Fruit fly (Drosophila melanogaster) whole organism, embryonic: ENCODE results near the gene Kap3.

Experiments
- Atf-2 ChIP-seq: fragments of 200-800 bp; sonication (Bioruptor generic); optimal IDR thresholded peaks from 2 replicates; lab custom pipeline; 2016; ENCODE audit warnings: missing biosample characterization, missing genetic modification characterization
- CG10321 ChIP-seq: fragments of 200-800 bp; sonication (Bioruptor generic); IDR thresholded peaks from 2 replicates; pipeline ENCODE4 v1.3.6; 2022; ENCODE audit warnings: missing biosample characterization, missing genetic modification characterization
- CG10431 ChIP-seq: fragments of 200-800 bp; sonication (Bioruptor generic); optimal IDR thresholded peaks from 3 replicates; lab custom pipeline; 2018; ENCODE audit warnings: missing biosample characterization, mild to moderate bottlenecking, missing genetic modification characterization
- CG11247 ChIP-seq: fragments of 200-800 bp; sonication (Bioruptor generic); IDR thresholded peaks from 2 replicates; pipeline ENCODE4 v1.3.6; 2022; ENCODE audit warnings: missing biosample characterization, missing genetic modification characterization
- CG11456 ChIP-seq: fragments of 200-800 bp; sonication (Bioruptor generic); IDR thresholded peaks from 3 replicates; pipeline ENCODE4 v1.3.6; 2022; ENCODE audit warnings: missing biosample characterization, missing genetic modification characterization
- CG15269 ChIP-seq: fragments of 200-800 bp; sonication (Bioruptor generic); optimal IDR thresholded peaks from 2 replicates; lab custom pipeline; 2018; ENCODE audit warnings: missing biosample characterization, mild to moderate bottlenecking, missing genetic modification characterization, moderate library complexity
- CG17568 ChIP-seq: fragments of 200-800 bp; sonication (Bioruptor generic); optimal IDR thresholded peaks from 2 replicates; lab custom pipeline; 2018; ENCODE audit warnings: missing biosample characterization, mild to moderate bottlenecking, missing genetic modification characterization, moderate library complexity
- CG17829 ChIP-seq: fragments of 200-800 bp; optimal IDR thresholded peaks from 2 replicates; lab custom pipeline; 2019; ENCODE audit warnings: missing biosample characterization, mild to moderate bottlenecking, missing genetic modification characterization, moderate library complexity
- CG18599 ChIP-seq: fragments of 200-800 bp; sonication (Bioruptor generic); optimal IDR thresholded peaks from 3 replicates; lab custom pipeline; 2017; ENCODE audit warnings: missing biosample characterization, missing genetic modification characterization, mild to moderate bottlenecking, moderate library complexity, missing genetic modification reagents
- CG2202 ChIP-seq: fragments of 200-800 bp; sonication (Bioruptor generic); optimal IDR thresholded peaks from 2 replicates; lab custom pipeline; 2018; ENCODE audit warnings: missing biosample characterization, mild to moderate bottlenecking, missing genetic modification characterization
- CG31365 ChIP-seq: fragments of 200-800 bp; sonication (Bioruptor generic); optimal IDR thresholded peaks from 2 replicates; lab custom pipeline; 2018; ENCODE audit warnings: missing biosample characterization, mild to moderate bottlenecking, missing genetic modification characterization
- CG31388 ChIP-seq: fragments of 200-800 bp; sonication (Bioruptor generic); optimal IDR thresholded peaks from 2 replicates; lab custom pipeline; 2016; ENCODE audit warnings: missing biosample characterization, missing genetic modification characterization
- CG3726 ChIP-seq: fragments of 200-800 bp; sonication (Bioruptor generic); IDR thresholded peaks from 3 replicates; pipeline ENCODE4, ENCODE4 v1.3.6; 2022; ENCODE audit warnings: missing biosample characterization, missing genetic modification characterization
- CG3847 ChIP-seq: fragments of 200-800 bp; sonication (Bioruptor generic); IDR thresholded peaks from 2 replicates; pipeline ENCODE4 v1.3.6; 2022; ENCODE audit warnings: missing biosample characterization, missing genetic modification characterization
- CG42726 ChIP-seq: fragments of 200-800 bp; sonication (Bioruptor generic); IDR thresholded peaks from 2 replicates; pipeline ENCODE4 v1.3.6; 2022; ENCODE audit warnings: missing biosample characterization, missing genetic modification characterization; ENCODE audit not compliant: partially characterized antibody
- CG4424 ChIP-seq: fragments of 200-800 bp; sonication (Bioruptor generic); optimal IDR thresholded peaks from 3 replicates; lab custom pipeline; 2016; ENCODE audit warnings: missing biosample characterization, missing genetic modification characterization
- CG4820 ChIP-seq: fragments of 200-800 bp; sonication (Bioruptor generic); optimal IDR thresholded peaks from 3 replicates; lab custom pipeline; 2016; ENCODE audit warnings: missing biosample characterization, missing genetic modification characterization
- CG5180 ChIP-seq: fragments of 200-800 bp; sonication (Bioruptor generic); optimal IDR thresholded peaks from 3 replicates; lab custom pipeline; 2017; ENCODE audit warnings: missing biosample characterization, missing genetic modification characterization, mild to moderate bottlenecking, moderate library complexity, missing genetic modification reagents
- CG6765 ChIP-seq: fragments of 200-800 bp; sonication (Bioruptor generic); optimal IDR thresholded peaks from 3 replicates; lab custom pipeline; 2017; ENCODE audit warnings: missing biosample characterization, mild to moderate bottlenecking, missing genetic modification characterization
- CG7839 ChIP-seq: fragments of 200-800 bp; sonication (Bioruptor generic); optimal IDR thresholded peaks from 3 replicates; lab custom pipeline; 2018; ENCODE audit warnings: missing biosample characterization, mild to moderate bottlenecking, missing genetic modification characterization, moderate library complexity
- CG7987 ChIP-seq: fragments of 200-800 bp; sonication (Bioruptor generic); optimal IDR thresholded peaks from 2 replicates; lab custom pipeline; 2018; ENCODE audit warnings: missing biosample characterization, mild to moderate bottlenecking, missing genetic modification characterization, moderate library complexity
- CG8944 ChIP-seq: fragments of 200-800 bp; sonication (Bioruptor generic); optimal IDR thresholded peaks from 3 replicates; lab custom pipeline; 2016; ENCODE audit warnings: missing biosample characterization, missing genetic modification characterization
- Camta ChIP-seq: fragments of 200-800 bp; sonication (Bioruptor generic); optimal IDR thresholded peaks from 2 replicates; lab custom pipeline; 2016; ENCODE audit warnings: missing biosample characterization, missing genetic modification characterization
- Chrac-16 ChIP-seq: fragments of 200-800 bp; sonication (Bioruptor generic); optimal IDR thresholded peaks from 3 replicates; lab custom pipeline; 2016; ENCODE audit warnings: missing biosample characterization, missing genetic modification characterization
- Dip2 ChIP-seq: fragments of 200-800 bp; sonication (Bioruptor generic); IDR thresholded peaks from 2 replicates; pipeline ENCODE4 v1.3.6; 2022; ENCODE audit warnings: missing biosample characterization, missing genetic modification characterization
- Hmx ChIP-seq: fragments of 200-800 bp; sonication (Bioruptor generic); optimal IDR thresholded peaks from 2 replicates; lab custom pipeline; 2016; ENCODE audit warnings: missing biosample characterization, missing genetic modification characterization
- NC2β ChIP-seq: fragments of 200-800 bp; sonication (Bioruptor generic); optimal IDR thresholded peaks from 2 replicates; lab custom pipeline; 2016; ENCODE audit warnings: missing biosample characterization, missing genetic modification characterization
- Oli ChIP-seq: fragments of 200-800 bp; sonication (Bioruptor generic); optimal IDR thresholded peaks from 2 replicates; lab custom pipeline; 2018; ENCODE audit warnings: missing biosample characterization, mild to moderate bottlenecking, missing genetic modification characterization, moderate library complexity
- Scr ChIP-seq: fragments of 200-800 bp; sonication (Bioruptor generic); IDR thresholded peaks from 2 replicates; pipeline ENCODE4 v1.3.6; 2022; ENCODE audit warnings: missing biosample characterization, missing genetic modification characterization; ENCODE audit not compliant: partially characterized antibody
- Six4 ChIP-seq: fragments of 200-800 bp; sonication (Bioruptor generic); optimal IDR thresholded peaks from 2 replicates; lab custom pipeline; 2016; ENCODE audit warnings: missing biosample characterization, missing genetic modification characterization
- Sox102F ChIP-seq: fragments of 200-800 bp; sonication (Bioruptor generic); optimal IDR thresholded peaks from 2 replicates; lab custom pipeline; 2018; ENCODE audit warnings: missing biosample characterization, mild to moderate bottlenecking, missing genetic modification characterization, moderate library complexity
- Stat92E ChIP-seq, 3 experiments: fragments of >200 bp in 2 of 3; fragments of 200-800 bp in 1 of 3; sonication (Bioruptor generic) in 1 of 3; optimal IDR thresholded peaks; 2 replicates each; lab custom pipeline; 2017 to 2019; ENCODE audit warnings: missing biosample characterization in 3 of 3, missing genetic modification characterization in 3 of 3, mild to moderate bottlenecking in 1 of 3, moderate library complexity in 1 of 3
- Usf ChIP-seq: fragments of 200-800 bp; sonication (Bioruptor generic); optimal IDR thresholded peaks from 2 replicates; lab custom pipeline; 2017; ENCODE audit warnings: missing genotype, missing biosample characterization, missing genetic modification characterization
- ac ChIP-seq: fragments of 200-800 bp; sonication (Bioruptor generic); optimal IDR thresholded peaks from 3 replicates; lab custom pipeline; 2017; ENCODE audit warnings: missing biosample characterization, mild to moderate bottlenecking, missing genetic modification characterization
- br ChIP-seq: fragments of >200 bp; optimal IDR thresholded peaks from 2 replicates; lab custom pipeline; 2017
- chn ChIP-seq: fragments of 200-800 bp; sonication (Bioruptor generic); optimal IDR thresholded peaks from 2 replicates; lab custom pipeline; 2016; ENCODE audit warnings: missing biosample characterization, missing genetic modification characterization
- dmrt99B ChIP-seq: fragments of 200-800 bp; sonication (Bioruptor generic); optimal IDR thresholded peaks from 2 replicates; lab custom pipeline; 2018; ENCODE audit warnings: missing biosample characterization, mild to moderate bottlenecking, missing genetic modification characterization, moderate library complexity
- dysf ChIP-seq: fragments of 200-800 bp; sonication (Bioruptor generic); IDR thresholded peaks from 3 replicates; pipeline ENCODE4 v1.3.6; 2022; ENCODE audit warnings: missing biosample characterization, missing genetic modification characterization
- en ChIP-seq: fragments of 200-800 bp; sonication (Bioruptor generic); optimal IDR thresholded peaks from 2 replicates; lab custom pipeline; 2016; ENCODE audit warnings: missing biosample characterization, missing genetic modification characterization
- grn ChIP-seq: fragments of 200-800 bp; sonication (Bioruptor generic); optimal IDR thresholded peaks from 3 replicates; lab custom pipeline; 2017; ENCODE audit warnings: missing biosample characterization, missing genetic modification characterization
- kay ChIP-seq: fragments of 200-800 bp; sonication (Bioruptor generic); optimal IDR thresholded peaks from 2 replicates; lab custom pipeline; 2016; ENCODE audit warnings: missing biosample characterization, missing genetic modification characterization
- lab ChIP-seq: fragments of 200-800 bp; sonication (Bioruptor generic); optimal IDR thresholded peaks from 3 replicates; lab custom pipeline; 2017; ENCODE audit warnings: missing biosample characterization, missing genetic modification characterization, mild to moderate bottlenecking, moderate library complexity, missing genetic modification reagents
- lbe ChIP-seq: fragments of 200-800 bp; sonication (Bioruptor generic); optimal IDR thresholded peaks from 2 replicates; lab custom pipeline; 2016; ENCODE audit warnings: missing biosample characterization, mild to moderate bottlenecking, missing genetic modification characterization
- nau ChIP-seq: fragments of 200-800 bp; sonication (Bioruptor generic); optimal IDR thresholded peaks from 3 replicates; lab custom pipeline; 2017; ENCODE audit warnings: missing biosample characterization, mild to moderate bottlenecking, missing genetic modification characterization, missing genetic modification reagents
- nom ChIP-seq: fragments of 200-800 bp; sonication (Bioruptor generic); optimal IDR thresholded peaks from 2 replicates; lab custom pipeline; 2017; ENCODE audit warnings: missing biosample characterization, missing genetic modification characterization, mild to moderate bottlenecking, moderate library complexity, missing genetic modification reagents
- pho ChIP-seq: fragments of 200-800 bp; sonication (Bioruptor generic); optimal IDR thresholded peaks from 2 replicates; lab custom pipeline; 2016; ENCODE audit warnings: missing biosample characterization, missing genetic modification characterization
- pum ChIP-seq: fragments of 200-800 bp; sonication (Bioruptor generic); optimal IDR thresholded peaks from 2 replicates; lab custom pipeline; 2016; ENCODE audit warnings: missing biosample characterization, missing genetic modification characterization
- row ChIP-seq: fragments of 200-800 bp; sonication (Bioruptor generic); IDR thresholded peaks from 3 replicates; pipeline ENCODE4 v1.3.6; 2022; ENCODE audit warnings: missing biosample characterization, missing genetic modification characterization
- sd ChIP-seq: fragments of 200-800 bp; sonication (Bioruptor generic); optimal IDR thresholded peaks from 3 replicates; lab custom pipeline; 2018; ENCODE audit warnings: missing biosample characterization, mild to moderate bottlenecking, missing genetic modification characterization, moderate library complexity
- slbo ChIP-seq: fragments of 200-800 bp; sonication (Bioruptor generic); IDR thresholded peaks from 2 replicates; pipeline ENCODE4 v1.3.6; 2022; ENCODE audit warnings: missing biosample characterization, missing genetic modification characterization
- yki ChIP-seq: fragments of >200 bp; optimal IDR thresholded peaks from 3 replicates; lab custom pipeline; 2018

The Kap3 gene

dm6 chrX:11340719-11341322 is 937 bp upstream of the Kap3 start (continued):
- TF ChIP-seq CG42726 (no peak), ac (GFP tag; lab: Kevin White, UChicago) (no peak), CG7987 (GFP tag; lab: Kevin White, UChicago) (no peak), kay (no peak), sd (tag; lab: Kevin White, UChicago) (no peak), pum (GFP tag; lab: Kevin White, UChicago) (no peak), CG10321 (GFP tag; lab: Robert Waterston, UW) (no peak), Six4 (GFP tag; lab: Kevin White, UChicago) (peak; percentile 34), Usf (GFP tag; lab: Kevin White, UChicago) (no peak), chn (GFP tag; lab: Kevin White, UChicago) (no peak), Scr (GFP tag; lab: Robert Waterston, UW) (no peak), CG15269 (tag; lab: Kevin White, UChicago) (no peak), CG3726 (GFP tag; lab: Robert Waterston, UW) (no peak), nau (GFP tag; lab: Kevin White, UChicago) (no peak), Dip2 (GFP tag; lab: Robert Waterston, UW) (no peak), CG4424 (GFP tag; lab: Kevin White, UChicago) (no peak), CG31388 (no peak), CG8944 (GFP tag; lab: Kevin White, UChicago) (no peak), CG18599 (GFP tag; lab: Kevin White, UChicago) (no peak), slbo (GFP tag; lab: Robert Waterston, UW) (peak; percentile 29; the same call in 1 of the 2 replicates), Sox102F (GFP tag; lab: Kevin White, UChicago) (no peak), CG11247 (GFP tag; lab: Robert Waterston, UW) (no peak), CG11456 (GFP tag; lab: Robert Waterston, UW) (no peak), CG17568 (no peak), lbe (GFP tag; lab: Kevin White, UChicago) (no peak), Oli (peak; percentile 20), CG2202 (tag; lab: Kevin White, UChicago) (no peak), en (GFP tag; lab: Kevin White, UChicago) (no peak), lab (GFP tag; lab: Kevin White, UChicago) (peak; percentile 32), Camta (GFP tag; lab: Kevin White, UChicago) (no peak), dysf (GFP tag; lab: Robert Waterston, UW) (0 out of 3 replicates have a peak, but pooled peaks have one; percentile 26), Atf-2 (GFP tag; lab: Kevin White, UChicago) (no peak), nom (no peak), CG4820 (GFP tag; lab: Kevin White, UChicago) (no peak), Stat92E (GFP tag; optimal IDR thresholded peaks at IDR 0.05; lab: Kevin White, UChicago) (no peak), CG3847 (GFP tag; lab: Robert Waterston, UW) (no peak), yki (lab: Kevin White, UChicago) (no peak), pho (GFP tag; lab: Kevin White, UChicago) (no peak), CG10431 (GFP tag; lab: Kevin White, UChicago) (no peak), grn (GFP tag; lab: Kevin White, UChicago) (no peak), CG5180 (GFP tag; lab: Kevin White, UChicago) (no peak), br (no peak), CG7839 (tag; lab: Kevin White, UChicago) (peak; percentile 2), CG6765 (GFP tag; lab: Kevin White, UChicago) (no peak), Hmx (GFP tag; lab: Kevin White, UChicago) (no peak), row (GFP tag; lab: Robert Waterston, UW) (peak; percentile 69), Chrac-16 (peak; percentile 9), CG31365 (tag; lab: Kevin White, UChicago) (no peak), NC2β (GFP tag; lab: Kevin White, UChicago) (no peak), CG17829 (tag; lab: Kevin White, UChicago) (no peak), dmrt99B (tag; lab: Kevin White, UChicago) (no peak)
